Fruit fly (Drosophila melanogaster): ENCODE results near the gene Kap-alpha1.

Gene Kap-alpha1

dm6 chr3L:19813075-19813903 lies 6.3 kb downstream of the Kap-alpha1 start, which contains the start of gene Cyp305a1 (continued):
- TF ChIP-seq ind (GFP tag; optimal IDR thresholded peaks at IDR 0.05) (no peak), CG13624 (GFP tag; optimal IDR thresholded peaks at IDR 0.05) (no peak), her (GFP tag; optimal IDR thresholded peaks at IDR 0.05) (no peak), sqz (GFP tag; optimal IDR thresholded peaks at IDR 0.05) (no peak), CG11456 (GFP tag; IDR thresholded peaks at IDR 0.05) (0 out of 3 replicates have a peak, but pooled peaks have one; percentile 48), Max (GFP tag; optimal IDR thresholded peaks at IDR 0.05) (no peak), BtbVII (GFP tag; optimal IDR thresholded peaks at IDR 0.05) (no peak)

DNA sequence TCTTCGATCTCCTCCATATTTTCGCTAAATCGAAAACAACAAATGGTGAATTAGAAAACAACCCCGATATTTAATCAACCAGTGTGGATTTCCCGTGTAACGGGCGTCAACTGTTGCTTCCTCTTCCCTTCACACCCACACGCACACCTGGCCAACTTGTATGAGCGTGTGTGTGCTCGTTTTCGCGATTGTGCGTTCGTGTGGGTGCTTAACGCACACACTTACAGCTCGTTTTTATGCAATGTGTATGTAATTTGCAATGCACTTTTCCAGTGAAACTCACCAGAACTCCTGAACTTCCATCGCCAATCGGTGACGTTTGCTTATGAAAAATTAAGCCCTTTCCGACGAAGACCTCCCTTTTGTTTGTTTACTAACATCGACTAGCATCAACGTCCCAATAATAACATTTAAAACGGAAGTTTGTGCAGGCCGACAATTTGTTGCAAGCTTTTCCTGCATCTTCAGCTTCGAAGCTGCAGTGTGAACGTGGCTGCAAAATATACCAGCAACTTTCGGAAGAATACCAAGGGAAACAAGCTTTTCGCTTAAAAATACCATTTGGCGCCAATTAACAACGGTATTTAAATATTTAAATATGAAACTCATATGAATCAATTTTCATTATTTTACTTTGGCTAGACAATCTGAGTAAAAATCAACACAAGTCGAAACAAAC lies 8.6 kb downstream of the Kap-alpha1 start, which contains the start of gene cyc:
Gene cyc (minus strand): TSS at position 467 of the 679 bp plus-strand sequence.
- TF ChIP-seq CG13296 (GFP tag; optimal IDR thresholded peaks at IDR 0.05) (peak; percentile 8), E2f2 (GFP tag; IDR thresholded peaks at IDR 0.05) (peak; percentile 95), CG8089 (GFP tag; optimal IDR thresholded peaks at IDR 0.05) (no peak), shn (GFP tag; optimal IDR thresholded peaks at IDR 0.05) (no peak), Med (GFP tag) (peak; percentile 77), CG9609 (GFP tag; optimal IDR thresholded peaks at IDR 0.05) (no peak), zfh1 (GFP tag; IDR thresholded peaks at IDR 0.05) (0 out of 3 replicates have a peak, but pooled peaks have one; percentile 11), trem (tag; optimal IDR thresholded peaks at IDR 0.05) (peak; percentile 7), CG13287 (GFP tag; IDR thresholded peaks at IDR 0.05; ENCODE audit: partially characterized antibody) (peak; percentile 8; the same call in 1 of the 2 replicates), Dp (GFP tag; optimal IDR thresholded peaks at IDR 0.05) (peak; percentile 91), vvl (GFP tag; IDR thresholded peaks at IDR 0.05) (no peak), Fer1 (GFP tag; optimal IDR thresholded peaks at IDR 0.05) (peak; percentile 11), Pdp1 (GFP tag; optimal IDR thresholded peaks at IDR 0.05) (peak in 1 of 2 experiments; percentile 28), CG12104 (GFP tag; optimal IDR thresholded peaks at IDR 0.05) (no peak), ftz-f1 (GFP tag; optimal IDR thresholded peaks at IDR 0.05) (no peak), MBD-R2 (GFP tag; IDR thresholded peaks at IDR 0.05) (peak; percentile 29; the same call in 1 of the 2 replicates), CTCF (GFP tag; optimal IDR thresholded peaks at IDR 0.05) (peak; percentile 51), Ets97D (GFP tag; optimal IDR thresholded peaks at IDR 0.05) (peak; percentile 75), chif (GFP tag; optimal IDR thresholded peaks at IDR 0.05) (no peak), stwl (tag; optimal IDR thresholded peaks at IDR 0.05) (peak; percentile 17), ssp (GFP tag; IDR thresholded peaks at IDR 0.05) (0 out of 2 replicates have a peak, but pooled peaks have one; percentile 26), CG34376 (GFP tag; optimal IDR thresholded peaks at IDR 0.05) (peak; percentile 9), ci (GFP tag; IDR thresholded peaks at IDR 0.05) (0 out of 3 replicates have a peak, but pooled peaks have one; percentile 19), NC2β (GFP tag; optimal IDR thresholded peaks at IDR 0.05) (no peak), CG17802 (tag; optimal IDR thresholded peaks at IDR 0.05) (peak; percentile 98), Myb (GFP tag; optimal IDR thresholded peaks at IDR 0.05) (peak; percentile 29), nom (GFP tag; optimal IDR thresholded peaks at IDR 0.05) (peak; percentile 68), YL-1 (GFP tag; optimal IDR thresholded peaks at IDR 0.05) (peak; percentile 32), CG6689 (GFP tag; IDR thresholded peaks at IDR 0.05) (no peak), BEAF-32 (GFP tag; optimal IDR thresholded peaks at IDR 0.05) (peak; percentile 1), CG5180 (GFP tag; optimal IDR thresholded peaks at IDR 0.05) (peak; percentile 21), scrt (GFP tag; optimal IDR thresholded peaks at IDR 0.05) (peak; percentile 85), Nf-YC (tag; optimal IDR thresholded peaks at IDR 0.05) (peak; percentile 5), grau (tag; optimal IDR thresholded peaks at IDR 0.05) (peak; percentile 39), Deaf1 (tag; optimal IDR thresholded peaks at IDR 0.05) (peak; percentile 84), pzg (GFP tag; optimal IDR thresholded peaks at IDR 0.05) (peak; percentile 65), gro (GFP tag; optimal IDR thresholded peaks at IDR 0.05) (peak; percentile 3), gfzf (GFP tag; optimal IDR thresholded peaks at IDR 0.05) (peak; percentile 62), lmd (GFP tag; IDR thresholded peaks at IDR 0.05) (no peak)

Data from whole organism, embryonic.